Worm (Caenorhabditis elegans) whole organism, young adult: ENCODE data around the gene cox-16.
A peak's percentile ranks its signal among the peaks of the same experiment; 100 is the strongest.

Experiments
- B0035.1 ChIP-seq: sonication (generic microtip); optimal IDR thresholded peaks from 2 replicates; lab custom pipeline; 2016; ENCODE audit warnings: missing genetic modification characterization, mild to moderate bottlenecking, missing compliant biosample characterization, missing genotype, missing genetic modification reagents
- dox-1 ChIP-seq: fragments of 200-800 bp; sonication (Bioruptor generic); IDR thresholded peaks from 2 replicates; pipeline ENCODE4 v1.3.6; 2022; ENCODE audit warnings: missing genetic modification reagents, missing genetic modification characterization, missing compliant biosample characterization
- let-607 ChIP-seq, 2 experiments: fragments of 200-800 bp in 1 of 2; sonication (Bioruptor generic) in 1 of 2; sonication (generic microtip) in 1 of 2; optimal IDR thresholded peaks; 2 replicates each; lab custom pipeline; 2016 to 2018; ENCODE audit warnings: mild to moderate bottlenecking in 2 of 2, missing compliant biosample characterization in 2 of 2, missing genetic modification characterization in 2 of 2, moderate library complexity in 2 of 2, missing genotype in 1 of 2
- lin-26 ChIP-seq: fragments of 200-800 bp; sonication (Bioruptor generic); IDR thresholded peaks from 2 replicates; pipeline ENCODE4 v1.3.6; 2022; ENCODE audit warnings: missing genetic modification reagents, missing genetic modification characterization, missing compliant biosample characterization
- mes-4 ChIP-seq: sonication (generic microtip); optimal IDR thresholded peaks from 2 replicates; lab custom pipeline; 2016; ENCODE audit warnings: missing genotype, missing genetic modification characterization, missing compliant biosample characterization
- rcor-1 ChIP-seq: fragments of 200-800 bp; sonication (Bioruptor generic); IDR thresholded peaks from 2 replicates; pipeline ENCODE4 v1.3.6; 2022; ENCODE audit warnings: missing genetic modification reagents, missing genetic modification characterization, missing compliant biosample characterization
- unc-62 ChIP-seq: fragments of 150-350 bp; optimal IDR thresholded peaks from 2 replicates; lab custom pipeline; 2014; ENCODE audit warnings: missing biosample characterization, missing genetic modification reagents, missing genetic modification characterization

- peak; percentile 51 for TF ChIP-seq unc-62 (GFP tag; lab: Kevin White, UChicago)
- TF ChIP-seq B0035.1 (tag; lab: Kevin White, UChicago) = no peak
- TF ChIP-seq dox-1 (GFP tag; lab: Robert Waterston, UW) = no peak
- no peak for TF ChIP-seq mes-4
- peak; percentile 37 to 75 for TF ChIP-seq let-607 (tag; optimal IDR thresholded peaks at IDR 0.05; lab: Kevin White, UChicago)
- TF ChIP-seq lin-26 = no peak
- no peak for TF ChIP-seq rcor-1 (GFP tag; lab: Robert Waterston, UW)
These were observed 40.0 kb upstream of the cox-16 start for ce11 chrV:5576008-5576407.
